Worm (Caenorhabditis elegans) whole organism, young adult: ENCODE data around the gene idpp-8.

ENCODE experiments used
- B0261.1 ChIP-seq: sonication (generic microtip); optimal IDR thresholded peaks from 2 replicates; lab custom pipeline; 2016; ENCODE audit warnings: mild to moderate bottlenecking, missing genetic modification characterization, moderate library complexity, missing compliant biosample characterization
- F23B12.7 ChIP-seq: sonication (generic microtip); optimal IDR thresholded peaks from 2 replicates; lab custom pipeline; 2017; ENCODE audit warnings: missing genetic modification characterization, mild to moderate bottlenecking, missing compliant biosample characterization, antibody characterized with exemption, moderate library complexity; ENCODE audit not compliant: insufficient read depth
- F33H1.4 ChIP-seq: fragments of 200-800 bp; sonication (Bioruptor generic); IDR thresholded peaks from 2 replicates; pipeline ENCODE4 v1.3.6; 2022; ENCODE audit warnings: missing genetic modification reagents, missing genetic modification characterization, missing compliant biosample characterization
- F55B11.4 ChIP-seq: sonication (generic microtip); optimal IDR thresholded peaks from 2 replicates; lab custom pipeline; 2016; ENCODE audit warnings: missing compliant biosample characterization, missing genetic modification characterization, borderline replicate concordance; ENCODE audit not compliant: insufficient read depth
- K11D2.4 ChIP-seq: fragments of 200-800 bp; sonication (Bioruptor generic); IDR thresholded peaks from 2 replicates; pipeline ENCODE4 v1.3.6; 2022; ENCODE audit warnings: missing genetic modification reagents, missing genetic modification characterization, missing compliant biosample characterization
- K12H6.12 ChIP-seq: fragments of 200-800 bp; sonication (Bioruptor generic); optimal IDR thresholded peaks from 2 replicates; lab custom pipeline; 2018; ENCODE audit warnings: mild to moderate bottlenecking, missing genetic modification characterization, missing compliant biosample characterization
- T07F8.4 ChIP-seq: sonication (generic microtip); optimal IDR thresholded peaks from 2 replicates; lab custom pipeline; 2016; ENCODE audit warnings: mild to moderate bottlenecking, missing genetic modification characterization, moderate library complexity, missing compliant biosample characterization
- Y53F4B.3 ChIP-seq: fragments of 200-800 bp; sonication (Bioruptor generic); IDR thresholded peaks from 2 replicates; pipeline ENCODE4 v1.3.6; 2022; ENCODE audit warnings: missing genetic modification reagents, missing genetic modification characterization, missing compliant biosample characterization
- Y56A3A.18 ChIP-seq: fragments of 200-800 bp; sonication (Bioruptor generic); IDR thresholded peaks from 2 replicates; pipeline ENCODE4 v1.3.6; 2022; ENCODE audit warnings: missing genetic modification reagents, missing genetic modification characterization, missing compliant biosample characterization
- Y79H2A.3 ChIP-seq: fragments of 200-800 bp; sonication (Bioruptor generic); conservative IDR thresholded peaks from 2 replicates; pipeline ENCODE4 v1.3.6; 2022; ENCODE audit warnings: missing genetic modification reagents, missing genetic modification characterization, missing compliant biosample characterization
- ZK185.1 ChIP-seq: sonication (generic microtip); optimal IDR thresholded peaks from 2 replicates; lab custom pipeline; 2016; ENCODE audit warnings: mild to moderate bottlenecking, missing genetic modification characterization, missing compliant biosample characterization; ENCODE audit not compliant: poor library complexity, severe bottlenecking
- ama-1 ChIP-seq, 3 experiments: fragments of 150-350 bp in 1 of 3; sonication (generic microtip) in 2 of 3; optimal IDR thresholded peaks; 2 replicates each; lab custom pipeline; 2014 to 2018; ENCODE audit warnings: missing biosample characterization in 2 of 3, missing genetic modification characterization in 2 of 3, missing genetic modification reagents in 2 of 3
- athp-1 ChIP-seq: sonication (generic microtip); optimal IDR thresholded peaks from 2 replicates; lab custom pipeline; 2017; ENCODE audit warnings: mild to moderate bottlenecking, missing genetic modification characterization, missing compliant biosample characterization
- attf-5 ChIP-seq: fragments of 200-800 bp; sonication (Bioruptor generic); optimal IDR thresholded peaks from 2 replicates; lab custom pipeline; 2018; ENCODE audit warnings: mild to moderate bottlenecking, missing genetic modification characterization, missing compliant biosample characterization
- attf-6 ChIP-seq: fragments of 200-800 bp; sonication (Bioruptor generic); IDR thresholded peaks from 2 replicates; pipeline ENCODE4 v1.3.6; 2022; ENCODE audit warnings: missing genetic modification reagents, missing genetic modification characterization, missing compliant biosample characterization
- bed-1 ChIP-seq: fragments of 200-800 bp; sonication (Bioruptor generic); IDR thresholded peaks from 2 replicates; pipeline ENCODE4 v1.3.6; 2022; ENCODE audit warnings: missing genetic modification reagents, missing genetic modification characterization, missing compliant biosample characterization
- cebp-2 ChIP-seq: fragments of 200-800 bp; sonication (Bioruptor generic); IDR thresholded peaks from 2 replicates; pipeline ENCODE4 v1.3.6; 2022; ENCODE audit warnings: missing genetic modification characterization, missing compliant biosample characterization
- ceh-100 ChIP-seq: fragments of 200-800 bp; sonication (Bioruptor generic); IDR thresholded peaks from 2 replicates; pipeline ENCODE4 v1.3.6; 2022; ENCODE audit warnings: missing genetic modification reagents, missing genetic modification characterization, missing compliant biosample characterization
- ceh-27 ChIP-seq: fragments of 200-800 bp; sonication (Bioruptor generic); optimal IDR thresholded peaks from 2 replicates; lab custom pipeline; 2018; ENCODE audit warnings: mild to moderate bottlenecking, missing genetic modification characterization, moderate library complexity, missing compliant biosample characterization
- ceh-91 ChIP-seq: fragments of 200-800 bp; sonication (Bioruptor generic); IDR thresholded peaks from 2 replicates; pipeline ENCODE4 v1.3.6; 2022; ENCODE audit warnings: missing genetic modification reagents, missing genetic modification characterization, missing compliant biosample characterization
- chd-7 ChIP-seq: sonication (generic microtip); optimal IDR thresholded peaks from 2 replicates; lab custom pipeline; 2016; ENCODE audit warnings: mild to moderate bottlenecking, missing genetic modification characterization, moderate library complexity, missing compliant biosample characterization
- die-1 ChIP-seq: sonication (generic microtip); optimal IDR thresholded peaks from 2 replicates; lab custom pipeline; 2016; ENCODE audit warnings: missing genotype, mild to moderate bottlenecking, missing genetic modification characterization, missing compliant biosample characterization
- dox-1 ChIP-seq: fragments of 200-800 bp; sonication (Bioruptor generic); IDR thresholded peaks from 2 replicates; pipeline ENCODE4 v1.3.6; 2022; ENCODE audit warnings: missing genetic modification reagents, missing genetic modification characterization, missing compliant biosample characterization
- egl-18 ChIP-seq: fragments of 200-800 bp; sonication (Bioruptor generic); IDR thresholded peaks from 2 replicates; pipeline ENCODE4 v1.3.6; 2022; ENCODE audit warnings: missing genetic modification reagents, missing genetic modification characterization, missing compliant biosample characterization
- hsf-1 ChIP-seq: fragments of 200-800 bp; sonication (Bioruptor generic); IDR thresholded peaks from 2 replicates; pipeline ENCODE4 v1.3.6; 2022; ENCODE audit warnings: missing genetic modification reagents, missing genetic modification characterization, missing compliant biosample characterization
- let-607 ChIP-seq, 2 experiments: fragments of 200-800 bp in 1 of 2; sonication (Bioruptor generic) in 1 of 2; sonication (generic microtip) in 1 of 2; optimal IDR thresholded peaks; 2 replicates each; lab custom pipeline; 2016 to 2018; ENCODE audit warnings: mild to moderate bottlenecking in 2 of 2, missing compliant biosample characterization in 2 of 2, missing genetic modification characterization in 2 of 2, moderate library complexity in 2 of 2, missing genotype in 1 of 2
- lin-26 ChIP-seq: fragments of 200-800 bp; sonication (Bioruptor generic); IDR thresholded peaks from 2 replicates; pipeline ENCODE4 v1.3.6; 2022; ENCODE audit warnings: missing genetic modification reagents, missing genetic modification characterization, missing compliant biosample characterization
- lin-40 ChIP-seq: sonication (generic microtip); optimal IDR thresholded peaks from 2 replicates; lab custom pipeline; 2016; ENCODE audit warnings: missing genetic modification characterization, mild to moderate bottlenecking, missing compliant biosample characterization, missing genotype, missing genetic modification reagents
- madf-10 ChIP-seq: sonication (generic microtip); optimal IDR thresholded peaks from 2 replicates; lab custom pipeline; 2016; ENCODE audit warnings: mild to moderate bottlenecking, missing genetic modification characterization, missing compliant biosample characterization
- madf-6 ChIP-seq: fragments of 200-800 bp; sonication (Bioruptor generic); IDR thresholded peaks from 2 replicates; pipeline ENCODE4 v1.3.6; 2022; ENCODE audit warnings: missing genetic modification reagents, missing genetic modification characterization, missing compliant biosample characterization
- madf-8 ChIP-seq: fragments of 200-800 bp; sonication (Bioruptor generic); conservative IDR thresholded peaks from 2 replicates; pipeline ENCODE4 v1.3.6; 2022; ENCODE audit warnings: missing genetic modification reagents, missing genetic modification characterization, missing compliant biosample characterization
- mel-28 ChIP-seq: sonication (generic microtip); optimal IDR thresholded peaks from 2 replicates; lab custom pipeline; 2016; ENCODE audit warnings: borderline replicate concordance, mild to moderate bottlenecking, missing genetic modification characterization, missing compliant biosample characterization
- mes-4 ChIP-seq: sonication (generic microtip); optimal IDR thresholded peaks from 2 replicates; lab custom pipeline; 2016; ENCODE audit warnings: missing genotype, missing genetic modification characterization, missing compliant biosample characterization
- nfya-1 ChIP-seq: sonication (generic microtip); optimal IDR thresholded peaks from 2 replicates; lab custom pipeline; 2017; ENCODE audit warnings: antibody characterized with exemption, missing compliant biosample characterization, missing genetic modification characterization, borderline replicate concordance; ENCODE audit not compliant: insufficient read depth
- rcor-1 ChIP-seq: fragments of 200-800 bp; sonication (Bioruptor generic); IDR thresholded peaks from 2 replicates; pipeline ENCODE4 v1.3.6; 2022; ENCODE audit warnings: missing genetic modification reagents, missing genetic modification characterization, missing compliant biosample characterization
- rec-8 ChIP-seq, 2 experiments: sonication (generic microtip); optimal IDR thresholded peaks; 2 replicates each; lab custom pipeline; 2016; ENCODE audit warnings: mild to moderate bottlenecking in 2 of 2, missing genetic modification characterization in 2 of 2, missing genetic modification reagents in 2 of 2, missing genotype in 2 of 2, missing biosample characterization in 1 of 2, missing compliant biosample characterization in 1 of 2, moderate library complexity in 1 of 2
- sptf-2 ChIP-seq: fragments of 200-800 bp; sonication (Bioruptor generic); optimal IDR thresholded peaks from 2 replicates; lab custom pipeline; 2018; ENCODE audit warnings: mild to moderate bottlenecking, missing genetic modification characterization, missing compliant biosample characterization
- tbp1 ChIP-seq: fragments of 200-800 bp; sonication (Bioruptor generic); optimal IDR thresholded peaks from 2 replicates; lab custom pipeline; 2018; ENCODE audit warnings: mild to moderate bottlenecking, missing genetic modification characterization, missing compliant biosample characterization
- tlf-1 ChIP-seq: fragments of 200-800 bp; sonication (Bioruptor generic); optimal IDR thresholded peaks from 2 replicates; lab custom pipeline; 2018; ENCODE audit warnings: mild to moderate bottlenecking, missing genetic modification characterization, missing compliant biosample characterization
- ztf-22 ChIP-seq: fragments of 200-800 bp; sonication (Bioruptor generic); optimal IDR thresholded peaks from 2 replicates; lab custom pipeline; 2018; ENCODE audit warnings: mild to moderate bottlenecking, missing genetic modification characterization, moderate library complexity, missing compliant biosample characterization

idpp-8 gene

DNA sequence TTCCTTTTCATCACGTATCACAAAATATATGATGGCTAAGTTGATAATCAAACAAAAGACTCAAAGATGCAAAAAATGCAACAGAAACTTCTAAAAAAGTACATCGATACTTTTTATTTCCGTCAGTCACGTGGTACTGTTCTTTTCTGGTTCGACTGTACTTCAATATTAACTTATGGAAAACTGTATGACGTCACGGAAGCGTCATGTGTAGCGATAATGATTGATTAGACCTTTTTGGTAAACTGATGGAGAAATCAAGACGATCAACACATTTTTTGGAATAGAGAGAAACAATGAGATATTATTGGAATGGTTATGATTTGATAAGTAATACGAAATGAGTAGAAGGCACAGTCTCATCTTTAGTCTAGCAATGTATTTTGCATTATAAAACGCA is 21.1 kb upstream of the idpp-8 start:
- TF ChIP-seq egl-18 (GFP tag; lab: Robert Waterston, UW) (no peak), lin-40 (tag; lab: Kevin White, UChicago) (peak; percentile 15), F33H1.4 (GFP tag; lab: Robert Waterston, UW) (no peak), rec-8 (tag; optimal IDR thresholded peaks at IDR 0.05; lab: Kevin White, UChicago) (no peak), tbp1 (no peak)

DNA sequence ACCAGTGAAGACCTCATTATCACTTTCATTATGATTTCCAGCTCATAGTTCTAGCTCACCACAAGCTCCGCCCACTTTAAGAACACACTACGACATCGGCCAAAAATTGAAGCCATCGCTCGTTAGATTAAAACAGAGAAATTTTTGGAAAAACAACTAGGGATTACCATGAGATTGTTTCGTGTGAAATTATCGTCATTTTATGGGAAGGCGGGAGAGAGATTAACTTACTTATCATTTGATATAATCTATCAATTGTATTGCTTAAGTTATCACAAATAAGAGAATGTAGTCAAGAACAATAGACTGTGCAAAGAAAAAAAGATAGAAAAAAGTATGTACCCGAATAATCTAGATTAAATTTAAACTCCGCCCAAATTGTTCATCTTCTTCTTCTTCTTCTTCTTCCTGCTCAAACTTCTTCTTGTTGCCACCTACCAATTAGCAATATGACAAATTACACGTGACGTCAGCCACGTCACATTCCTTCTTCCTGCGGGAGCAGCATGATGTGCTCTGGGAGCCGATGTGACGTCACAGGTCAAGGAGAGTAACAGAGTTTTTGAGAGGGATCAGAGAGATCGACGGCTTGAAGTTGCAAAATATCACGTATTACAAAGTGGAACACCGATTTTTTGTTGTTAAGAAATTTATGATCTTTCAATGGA is 15.1 kb upstream of the idpp-8 start, which contains the start of gene nep-26:
TSS of gene nep-26 (minus strand) at position 51 of the 668 bp plus-strand sequence.
- TF ChIP-seq let-607 (tag; optimal IDR thresholded peaks at IDR 0.05; lab: Kevin White, UChicago) = no peak
- 0 out of 2 replicates have a peak, but pooled peaks have one; percentile 17 for TF ChIP-seq hsf-1 (GFP tag; lab: Robert Waterston, UW)
- no peak for TF ChIP-seq dox-1 (GFP tag; lab: Robert Waterston, UW)
- TF ChIP-seq ceh-91 (GFP tag; lab: Robert Waterston, UW) = no peak
- 0 out of 2 replicates have a peak, but pooled peaks have one; percentile 25 for TF ChIP-seq K11D2.4 (GFP tag; lab: Robert Waterston, UW)
- no peak for TF ChIP-seq lin-26 (GFP tag; lab: Robert Waterston, UW)

DNA sequence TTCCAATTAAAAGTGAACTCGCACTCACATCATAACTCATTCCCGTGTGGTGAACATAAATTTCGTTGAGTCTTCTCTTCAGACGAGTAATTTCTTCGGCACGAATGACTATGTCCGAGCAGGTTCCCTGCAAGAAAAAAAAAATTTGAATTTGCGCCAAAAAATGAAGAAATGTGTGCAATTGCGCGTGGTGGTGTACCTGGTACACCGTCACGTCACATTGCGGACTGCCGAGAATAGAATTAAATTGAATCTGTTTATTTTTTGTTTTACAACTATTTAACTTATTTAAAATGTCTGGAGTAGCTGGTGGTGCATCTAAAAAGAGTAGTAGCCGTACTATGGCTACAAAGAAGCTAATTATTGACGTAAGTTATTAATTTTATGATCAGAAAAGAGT is 14.4 kb upstream of the idpp-8 start, which contains the start of gene mdt-22:
TSS of gene mdt-22 (plus strand) at position 263 of the 400 bp plus-strand sequence.
- TF ChIP-seq Y56A3A.18 (GFP tag; lab: Robert Waterston, UW) (0 out of 2 replicates have a peak, but pooled peaks have one; percentile 7), bed-1 (GFP tag; lab: Robert Waterston, UW) (no peak), ceh-100 (GFP tag; lab: Robert Waterston, UW) (peak; percentile 71), die-1 (peak; percentile 25), tlf-1 (peak; percentile 60), mes-4 (tag; lab: Kevin White, UChicago) (no peak), madf-10 (tag; lab: Kevin White, UChicago) (peak; percentile 30), Y53F4B.3 (GFP tag; lab: Robert Waterston, UW) (no peak), chd-7 (tag; lab: Kevin White, UChicago) (peak; percentile 70), cebp-2 (no peak), mel-28 (no peak), egl-18 (GFP tag; lab: Robert Waterston, UW) (no peak), madf-8 (GFP tag; lab: Robert Waterston, UW) (peak; percentile 28; the same call in 1 of the 2 replicates), lin-40 (tag; lab: Kevin White, UChicago) (peak; percentile 65), lin-26 (GFP tag; lab: Robert Waterston, UW) (peak; percentile 63), rcor-1 (GFP tag; lab: Robert Waterston, UW) (peak; percentile 71), K11D2.4 (GFP tag; lab: Robert Waterston, UW) (peak; percentile 73), rec-8 (tag; optimal IDR thresholded peaks at IDR 0.05; lab: Kevin White, UChicago) (peak in 1 of 2 experiments; percentile 2), ZK185.1 (tag; lab: Kevin White, UChicago) (peak; percentile 66), F55B11.4 (tag; lab: Kevin White, UChicago) (no peak), Y79H2A.3 (0 out of 2 replicates have a peak, but pooled peaks have one; percentile 41), T07F8.4 (tag; lab: Kevin White, UChicago) (no peak), attf-5 (GFP tag; lab: Kevin White, UChicago) (peak; percentile 64), F23B12.7 (peak; percentile 42), athp-1 (tag; lab: Kevin White, UChicago) (peak; percentile 50), nfya-1 (tag; lab: Kevin White, UChicago) (no peak), ztf-22 (GFP tag; lab: Kevin White, UChicago) (no peak), madf-6 (peak; percentile 83), ceh-27 (GFP tag; lab: Kevin White, UChicago) (peak; percentile 64), attf-6 (GFP tag; lab: Robert Waterston, UW) (peak; percentile 39; the same call in 1 of the 2 replicates), K12H6.12 (tag; lab: Kevin White, UChicago) (peak; percentile 50), hsf-1 (GFP tag; lab: Robert Waterston, UW) (peak; percentile 58; the same call in 1 of the 2 replicates), B0261.1 (tag; lab: Kevin White, UChicago) (peak; percentile 39), ama-1 (optimal IDR thresholded peaks at IDR 0.05; lab: Kevin White, UChicago) (peak; percentile 22), ama-1 (GFP tag; optimal IDR thresholded peaks at IDR 0.05; lab: Kevin White, UChicago) (peak in 1 of 2 experiments; percentile 39), sptf-2 (GFP tag; lab: Kevin White, UChicago) (no peak)
